Worm (Caenorhabditis elegans) whole organism, early embryonic: Measurements from ENCODE around the gene sqt-1.

Source experiments
- B0310.2 ChIP-seq: sonication (generic microtip); optimal IDR thresholded peaks from 2 replicates; lab custom pipeline; 2016; ENCODE audit warnings: mild to moderate bottlenecking, missing genetic modification characterization, missing compliant biosample characterization
- F13C5.2 ChIP-seq: sonication (generic microtip); optimal IDR thresholded peaks from 2 replicates; lab custom pipeline; 2017; ENCODE audit warnings: mild to moderate bottlenecking, missing genetic modification characterization, inconsistent platforms, missing compliant biosample characterization
- aly-1 ChIP-seq: sonication (generic microtip); optimal IDR thresholded peaks from 2 replicates; lab custom pipeline; 2016; ENCODE audit warnings: missing genetic modification characterization, missing compliant biosample characterization
- ama-1 ChIP-seq: fragments of 150-350 bp; optimal IDR thresholded peaks from 2 replicates; lab custom pipeline; 2014
- ceh-13 ChIP-seq: fragments of 200-800 bp; sonication (Bioruptor generic); optimal IDR thresholded peaks from 2 replicates; lab custom pipeline; 2018; ENCODE audit warnings: mild to moderate bottlenecking, missing genetic modification characterization, missing compliant biosample characterization
- ceh-36 ChIP-seq: sonication (generic microtip); optimal IDR thresholded peaks from 2 replicates; lab custom pipeline; 2016; ENCODE audit warnings: missing genetic modification characterization, inconsistent platforms, missing compliant biosample characterization
- ets-7 ChIP-seq: sonication (generic microtip); optimal IDR thresholded peaks from 2 replicates; lab custom pipeline; 2016; ENCODE audit warnings: missing genotype, missing genetic modification characterization, missing compliant biosample characterization
- flt-1 ChIP-seq: fragments of 200-800 bp; sonication (Bioruptor generic); IDR thresholded peaks from 2 replicates; pipeline ENCODE4 v1.3.6; 2022; ENCODE audit warnings: missing genetic modification characterization, missing compliant biosample characterization
- hmbx-1 ChIP-seq: sonication (generic microtip); optimal IDR thresholded peaks from 2 replicates; lab custom pipeline; 2016; ENCODE audit warnings: mild to moderate bottlenecking, missing genetic modification characterization, missing compliant biosample characterization
- hmg-4 ChIP-seq: fragments of 200-800 bp; sonication (Bioruptor generic); optimal IDR thresholded peaks from 2 replicates; lab custom pipeline; 2018; ENCODE audit warnings: mild to moderate bottlenecking, missing genetic modification characterization, missing compliant biosample characterization
- hnd-1 ChIP-seq: sonication (generic microtip); optimal IDR thresholded peaks from 2 replicates; lab custom pipeline; 2016; ENCODE audit warnings: missing genetic modification characterization, missing compliant biosample characterization
- pes-1 ChIP-seq: fragments of 200-800 bp; sonication (Bioruptor generic); IDR thresholded peaks from 2 replicates; pipeline ENCODE4 v1.3.6; 2022; ENCODE audit warnings: missing genetic modification reagents, missing genetic modification characterization, missing compliant biosample characterization
- scrt-1 ChIP-seq: fragments of 200-800 bp; sonication (Bioruptor generic); IDR thresholded peaks from 2 replicates; pipeline ENCODE4 v1.3.6; 2022; ENCODE audit warnings: missing genetic modification characterization, missing compliant biosample characterization
- sea-1 ChIP-seq: fragments of 200-800 bp; sonication (Bioruptor generic); conservative IDR thresholded peaks from 2 replicates; pipeline ENCODE4 v1.3.6; 2022; ENCODE audit warnings: missing genetic modification characterization, missing compliant biosample characterization
- tbx-11 ChIP-seq: fragments of 200-800 bp; sonication (Bioruptor generic); IDR thresholded peaks from 2 replicates; pipeline ENCODE4 v1.3.6; 2022; ENCODE audit warnings: missing genetic modification characterization, missing compliant biosample characterization
- tbx-37 ChIP-seq: fragments of 200-800 bp; sonication (Bioruptor generic); conservative IDR thresholded peaks from 2 replicates; pipeline ENCODE4 v1.3.6; 2022; ENCODE audit warnings: missing genetic modification reagents, missing genetic modification characterization, missing compliant biosample characterization
- tra-4 ChIP-seq: sonication (generic microtip); optimal IDR thresholded peaks from 2 replicates; lab custom pipeline; 2017; ENCODE audit warnings: missing genetic modification characterization, missing compliant biosample characterization

The sqt-1 gene

DNA sequence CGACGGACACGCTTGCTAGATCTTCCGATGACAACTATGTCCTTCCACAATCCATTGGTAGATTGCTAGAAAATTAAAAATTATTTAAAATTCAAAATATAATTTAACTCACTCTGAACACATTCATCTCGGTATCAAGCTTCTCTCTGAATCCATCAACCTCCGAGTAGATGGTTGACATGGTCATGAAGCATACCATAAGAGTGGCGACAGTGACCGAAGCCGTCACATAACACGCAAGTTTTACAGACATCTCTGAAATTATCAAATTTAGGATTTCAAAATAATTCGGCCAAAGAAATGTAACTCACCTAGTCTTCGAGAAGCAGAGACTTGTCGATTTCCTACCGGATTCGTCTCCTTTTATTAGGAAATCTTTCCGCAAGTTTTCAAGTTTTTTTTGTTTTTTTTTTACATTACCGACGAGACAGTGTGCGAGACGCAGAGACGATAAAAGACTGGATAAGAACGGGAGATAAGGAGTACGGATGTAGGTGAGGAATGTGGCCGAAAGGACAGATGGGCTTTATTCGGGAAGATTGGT lies at the start of gene sqt-1:
Gene sqt-1, minus strand, starts transcription at position 341 of the 544 bp plus-strand sequence.
- TF ChIP-seq scrt-1 (GFP tag; lab: Robert Waterston, UW) (no peak), ets-7 (no peak), ceh-13 (no peak), hnd-1 (tag; lab: Kevin White, UChicago) (no peak), F13C5.2 (tag; lab: Kevin White, UChicago) (no peak), hmbx-1 (no peak)

DNA sequence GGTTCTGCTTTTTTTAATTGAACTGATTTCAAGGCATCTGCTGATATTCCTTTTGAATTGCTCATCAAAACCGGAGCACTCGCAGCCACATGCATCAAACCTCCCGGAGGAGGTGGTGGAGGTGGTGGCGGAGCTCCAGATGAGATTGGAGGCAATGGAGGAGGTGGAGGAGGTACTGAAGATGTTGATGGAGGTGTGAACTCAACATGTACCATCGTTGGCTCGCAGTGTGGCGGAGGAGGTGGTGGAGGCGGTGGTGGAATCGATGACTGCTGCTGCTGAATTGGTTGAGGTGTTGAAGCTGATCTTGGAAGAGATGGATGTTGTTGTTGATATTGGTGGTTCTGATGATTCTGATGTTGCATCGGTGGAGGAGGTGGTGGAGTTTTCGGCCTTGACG lies 49.3 kb upstream of the sqt-1 start:
- no peak for TF ChIP-seq tra-4 (tag; lab: Kevin White, UChicago)

DNA sequence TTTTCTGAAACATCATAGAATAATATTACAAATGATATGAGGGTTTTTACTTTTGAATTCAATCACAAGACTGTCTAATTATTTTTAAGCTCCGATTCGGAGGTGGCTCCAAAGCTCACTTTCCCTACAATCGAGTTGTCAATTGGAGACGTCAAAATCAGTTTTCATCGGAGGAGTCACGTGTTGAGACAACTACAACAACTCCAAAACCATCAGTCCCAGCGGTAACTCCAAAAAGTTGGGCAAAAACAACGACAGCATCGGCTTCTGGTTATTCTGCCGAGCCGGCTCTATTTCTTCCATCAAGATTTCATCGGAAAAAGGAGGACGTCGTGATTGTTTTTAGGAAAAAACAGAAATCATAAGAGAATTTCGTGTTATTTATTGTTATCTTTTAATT lies 46.5 kb upstream of the sqt-1 start:
- no peak for TF ChIP-seq hnd-1 (tag; lab: Kevin White, UChicago)
- TF ChIP-seq ama-1 (lab: Kevin White, UChicago), result peak; percentile 58

DNA sequence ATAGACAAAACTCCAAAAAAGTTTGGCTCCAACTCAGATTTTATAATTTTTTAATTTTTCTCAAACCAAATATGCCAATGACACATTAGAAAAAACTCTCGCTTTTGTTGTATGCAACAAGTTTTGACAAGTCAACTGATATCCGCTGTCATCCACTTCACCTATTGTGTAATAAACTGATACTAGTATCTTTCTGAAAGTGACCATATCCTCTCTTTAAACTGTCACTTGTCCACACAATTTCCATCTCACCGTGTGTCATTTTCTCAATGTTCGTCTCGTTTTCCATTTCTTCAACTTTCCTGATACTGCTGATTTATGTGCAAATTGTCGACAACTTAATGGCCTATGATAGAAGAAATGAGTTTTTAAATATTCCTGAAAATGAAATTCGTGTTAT lies 45.4 kb upstream of the sqt-1 start, which contains the start of the genes C33B4.5 and C33B4.4:
Gene C33B4.5, plus strand, starts transcription at position 270 of the 400 bp plus-strand sequence.
Gene C33B4.4, minus strand, starts transcription at position 385 of the 400 bp plus-strand sequence.
- TF ChIP-seq scrt-1 (GFP tag; lab: Robert Waterston, UW) (no peak), ceh-13 (no peak), sea-1 (no peak), ets-7 (no peak), pes-1 (GFP tag; lab: Robert Waterston, UW) (no peak), hmbx-1 (no peak), aly-1 (tag; lab: Kevin White, UChicago) (no peak), tbx-37 (GFP tag; lab: Robert Waterston, UW) (no peak), hmg-4 (GFP tag; lab: Kevin White, UChicago) (no peak), ceh-36 (no peak), tbx-11 (no peak), F13C5.2 (tag; lab: Kevin White, UChicago) (no peak), flt-1 (GFP tag; lab: Robert Waterston, UW) (no peak), B0310.2 (no peak), tra-4 (tag; lab: Kevin White, UChicago) (no peak), hnd-1 (tag; lab: Kevin White, UChicago) (no peak), ama-1 (lab: Kevin White, UChicago) (no peak)

DNA sequence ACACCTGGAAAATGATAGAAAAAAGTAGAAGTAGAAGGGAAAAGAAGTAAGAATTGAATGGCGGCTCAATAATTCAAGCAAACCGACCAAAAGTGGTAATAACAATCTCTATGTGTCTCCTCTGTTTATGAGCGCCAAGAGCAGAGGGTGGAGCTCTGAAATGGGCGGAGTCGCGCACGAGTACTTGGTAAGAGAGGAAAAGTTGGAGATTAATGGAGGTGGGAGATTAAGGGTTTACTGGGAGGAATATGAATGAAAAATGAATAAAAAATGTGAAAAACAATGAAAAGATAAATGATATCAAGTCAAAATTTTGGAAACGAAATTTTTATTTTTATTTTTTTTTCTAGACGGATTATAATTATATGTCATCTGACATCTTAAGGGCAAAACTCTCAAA lies 40.1 kb upstream of the sqt-1 start:
- TF ChIP-seq tbx-11 (no peak), ama-1 (lab: Kevin White, UChicago) (no peak), flt-1 (GFP tag; lab: Robert Waterston, UW) (no peak), scrt-1 (GFP tag; lab: Robert Waterston, UW) (no peak), tbx-37 (GFP tag; lab: Robert Waterston, UW) (no peak), hmbx-1 (no peak), hnd-1 (tag; lab: Kevin White, UChicago) (no peak), sea-1 (no peak), ceh-36 (no peak), ceh-13 (no peak), hmg-4 (GFP tag; lab: Kevin White, UChicago) (no peak), pes-1 (GFP tag; lab: Robert Waterston, UW) (no peak), tra-4 (tag; lab: Kevin White, UChicago) (no peak), aly-1 (tag; lab: Kevin White, UChicago) (no peak), ets-7 (no peak), B0310.2 (no peak), F13C5.2 (tag; lab: Kevin White, UChicago) (no peak)

DNA sequence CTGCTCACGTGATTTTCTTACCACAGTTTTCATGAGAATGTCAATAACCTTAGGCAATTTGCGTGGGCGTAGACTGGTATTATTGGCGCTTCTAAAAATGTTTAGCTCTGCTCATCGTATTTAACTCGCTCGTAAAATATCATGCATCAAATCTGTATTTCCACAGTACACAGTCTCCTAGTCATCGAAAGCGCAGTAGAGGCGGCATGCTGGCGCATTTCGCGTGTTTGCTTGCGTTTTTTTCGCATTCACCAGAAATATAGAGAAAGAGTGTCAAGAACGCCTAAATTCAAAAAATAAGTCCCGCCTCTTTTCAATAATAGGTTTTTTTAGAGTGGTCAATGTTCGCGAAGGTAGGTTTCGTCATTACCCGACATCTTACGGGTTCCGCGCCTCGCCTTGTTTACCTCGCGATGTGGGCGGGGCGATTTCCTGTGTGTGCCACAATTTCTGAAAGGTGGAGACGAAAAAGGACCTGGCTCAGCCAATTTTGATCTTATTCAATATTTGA lies 39.0 kb upstream of the sqt-1 start:
- TF ChIP-seq B0310.2 (no peak), ets-7 (no peak), hmg-4 (GFP tag; lab: Kevin White, UChicago) (no peak), hmbx-1 (no peak), aly-1 (tag; lab: Kevin White, UChicago) (no peak), tbx-11 (no peak), ama-1 (lab: Kevin White, UChicago) (no peak), flt-1 (GFP tag; lab: Robert Waterston, UW) (no peak), pes-1 (GFP tag; lab: Robert Waterston, UW) (no peak), scrt-1 (GFP tag; lab: Robert Waterston, UW) (no peak), sea-1 (no peak), ceh-36 (no peak)

DNA sequence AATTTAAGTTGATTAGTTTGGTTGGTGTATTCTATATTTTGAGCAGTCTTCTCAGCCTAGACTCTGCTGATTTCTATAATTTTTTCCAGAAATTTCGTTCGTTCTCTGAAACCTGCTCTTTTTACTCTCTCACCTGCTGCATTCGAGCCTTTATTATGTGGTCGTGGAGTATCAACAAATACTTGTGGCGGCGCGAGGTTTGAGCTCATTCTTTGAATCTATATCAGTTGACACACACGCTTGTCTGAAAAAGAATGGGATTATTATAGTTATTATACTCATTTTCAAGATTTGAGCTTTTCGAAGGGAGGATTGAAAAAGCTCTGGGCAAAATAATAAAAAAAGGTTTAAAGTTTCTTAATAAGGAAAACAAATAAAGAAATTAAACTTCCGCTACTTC lies 38.4 kb upstream of the sqt-1 start:
- TF ChIP-seq scrt-1 (GFP tag; lab: Robert Waterston, UW) (no peak), tbx-37 (GFP tag; lab: Robert Waterston, UW) (no peak), ceh-13 (no peak), F13C5.2 (tag; lab: Kevin White, UChicago) (no peak), sea-1 (no peak), B0310.2 (no peak), aly-1 (tag; lab: Kevin White, UChicago) (no peak), hmbx-1 (no peak), tbx-11 (no peak), hnd-1 (tag; lab: Kevin White, UChicago) (no peak), flt-1 (GFP tag; lab: Robert Waterston, UW) (no peak), pes-1 (GFP tag; lab: Robert Waterston, UW) (no peak), ama-1 (lab: Kevin White, UChicago) (no peak)

DNA sequence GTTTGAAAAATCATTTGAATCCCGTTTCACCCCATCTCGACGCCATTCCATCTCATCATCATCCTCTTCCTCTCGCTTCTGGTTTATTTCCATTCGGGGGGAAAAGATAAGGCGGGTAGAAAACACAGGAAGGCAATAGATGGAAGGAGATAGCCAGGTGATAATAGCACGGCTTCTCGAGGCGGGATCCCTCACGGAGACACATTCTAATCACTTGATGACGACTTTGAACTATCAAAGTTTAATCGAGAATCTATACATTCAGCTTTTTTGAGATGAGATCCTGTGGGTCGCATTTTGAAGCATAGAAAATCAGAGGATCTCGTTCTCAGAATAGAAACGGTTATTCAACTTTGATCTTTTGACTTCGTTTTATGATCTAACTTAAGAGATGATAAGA lies 34.3 kb upstream of the sqt-1 start, which contains the start of gene C33B4.2:
Gene C33B4.2, minus strand, starts transcription at position 165 of the 400 bp plus-strand sequence.
- TF ChIP-seq B0310.2 (no peak), tbx-37 (GFP tag; lab: Robert Waterston, UW) (no peak), hmg-4 (GFP tag; lab: Kevin White, UChicago) (no peak), ceh-36 (no peak), scrt-1 (GFP tag; lab: Robert Waterston, UW) (no peak), hmbx-1 (no peak), hnd-1 (tag; lab: Kevin White, UChicago) (no peak), F13C5.2 (tag; lab: Kevin White, UChicago) (no peak)
